Fruit fly (Drosophila melanogaster) whole organism, pupa: ENCODE measurements around the gene CG33306.

Experiments used
- CG10348 ChIP-seq: fragments of 200-800 bp; sonication (Bioruptor generic); IDR thresholded peaks from 2 replicates; pipeline ENCODE4 v1.3.6; 2022; ENCODE audit warnings: missing biosample characterization, missing genetic modification characterization
- CG12605 ChIP-seq: fragments of 200-800 bp; sonication (Bioruptor generic); IDR thresholded peaks from 2 replicates; pipeline ENCODE4 v1.3.6; 2022; ENCODE audit warnings: missing biosample characterization, missing genetic modification characterization
- CG13204 ChIP-seq: fragments of 200-800 bp; sonication (Bioruptor generic); optimal IDR thresholded peaks from 2 replicates; lab custom pipeline; 2018; ENCODE audit warnings: missing biosample characterization, mild to moderate bottlenecking, missing genetic modification characterization, moderate library complexity
- CG14655 ChIP-seq: fragments of 200-800 bp; sonication (Bioruptor generic); optimal IDR thresholded peaks from 3 replicates; lab custom pipeline; 2017; ENCODE audit warnings: mild to moderate bottlenecking, missing biosample characterization, missing genetic modification reagents, missing genetic modification characterization
- CG15710 ChIP-seq: fragments of 200-800 bp; sonication (Bioruptor generic); optimal IDR thresholded peaks from 2 replicates; lab custom pipeline; 2018; ENCODE audit warnings: missing biosample characterization, mild to moderate bottlenecking, missing genetic modification characterization, moderate library complexity
- CG17806 ChIP-seq: fragments of 200-800 bp; sonication (Bioruptor generic); optimal IDR thresholded peaks from 2 replicates; lab custom pipeline; 2018; ENCODE audit warnings: missing biosample characterization, mild to moderate bottlenecking, missing genetic modification characterization, moderate library complexity
- CG32121 ChIP-seq: fragments of 200-800 bp; sonication (Bioruptor generic); IDR thresholded peaks from 2 replicates; pipeline ENCODE4 v1.3.6; 2022; ENCODE audit warnings: missing biosample characterization, missing genetic modification characterization
- CG34367 ChIP-seq: fragments of 200-800 bp; sonication (Bioruptor generic); optimal IDR thresholded peaks from 2 replicates; lab custom pipeline; 2018; ENCODE audit warnings: missing biosample characterization, mild to moderate bottlenecking, missing genetic modification characterization
- CG4496 ChIP-seq: fragments of 200-800 bp; sonication (Bioruptor generic); IDR thresholded peaks from 3 replicates; pipeline ENCODE4 v1.3.6; 2022; ENCODE audit warnings: missing biosample characterization, missing genetic modification characterization
- CG8159 ChIP-seq: fragments of 200-800 bp; sonication (Bioruptor generic); optimal IDR thresholded peaks from 3 replicates; lab custom pipeline; 2018; ENCODE audit warnings: missing biosample characterization, mild to moderate bottlenecking, missing genetic modification characterization, moderate library complexity
- CG8301 ChIP-seq: fragments of 200-800 bp; sonication (Bioruptor generic); optimal IDR thresholded peaks from 2 replicates; lab custom pipeline; 2018; ENCODE audit warnings: missing biosample characterization, mild to moderate bottlenecking, missing genetic modification characterization
- CG9948 ChIP-seq: fragments of 200-800 bp; sonication (Bioruptor generic); optimal IDR thresholded peaks from 2 replicates; lab custom pipeline; 2018; ENCODE audit warnings: missing biosample characterization, mild to moderate bottlenecking, missing genetic modification characterization, moderate library complexity
- D1 ChIP-seq: fragments of 200-800 bp; sonication (Bioruptor generic); optimal IDR thresholded peaks from 2 replicates; lab custom pipeline; 2018; ENCODE audit warnings: missing biosample characterization, mild to moderate bottlenecking, missing genetic modification characterization, moderate library complexity
- EcR ChIP-seq: fragments of 200-800 bp; sonication (Bioruptor generic); optimal IDR thresholded peaks from 3 replicates; lab custom pipeline; 2019; ENCODE audit warnings: missing biosample characterization, missing genetic modification characterization, mild to moderate bottlenecking, moderate library complexity, missing genetic modification reagents
- Ets98B ChIP-seq: fragments of 200-800 bp; sonication (Bioruptor generic); IDR thresholded peaks from 2 replicates; pipeline ENCODE4 v1.3.6; 2022; ENCODE audit warnings: missing biosample characterization, missing genetic modification characterization
- Pif1A ChIP-seq: fragments of 200-800 bp; sonication (Bioruptor generic); optimal IDR thresholded peaks from 3 replicates; lab custom pipeline; 2016; ENCODE audit warnings: missing biosample characterization, missing genetic modification characterization
- Pif1B ChIP-seq: fragments of 200-800 bp; sonication (Bioruptor generic); optimal IDR thresholded peaks from 3 replicates; lab custom pipeline; 2016; ENCODE audit warnings: missing biosample characterization, missing genetic modification characterization
- Snoo ChIP-seq: fragments of 200-800 bp; sonication (Bioruptor generic); optimal IDR thresholded peaks from 3 replicates; lab custom pipeline; 2017; ENCODE audit warnings: missing biosample characterization, mild to moderate bottlenecking, missing genetic modification characterization, inconsistent platforms
- fd96Ca ChIP-seq: fragments of 200-800 bp; sonication (Bioruptor generic); IDR thresholded peaks from 3 replicates; pipeline ENCODE4 v1.3.6; 2022; ENCODE audit warnings: missing biosample characterization, missing genetic modification characterization
- gl ChIP-seq: fragments of 200-800 bp; sonication (Bioruptor generic); optimal IDR thresholded peaks from 2 replicates; lab custom pipeline; 2018; ENCODE audit warnings: missing biosample characterization, mild to moderate bottlenecking, missing genetic modification characterization
- rn ChIP-seq: fragments of 200-800 bp; sonication (Bioruptor generic); IDR thresholded peaks from 2 replicates; pipeline ENCODE4 v1.3.6; 2022; ENCODE audit warnings: missing biosample characterization, missing genetic modification characterization

CG33306 gene

DNA sequence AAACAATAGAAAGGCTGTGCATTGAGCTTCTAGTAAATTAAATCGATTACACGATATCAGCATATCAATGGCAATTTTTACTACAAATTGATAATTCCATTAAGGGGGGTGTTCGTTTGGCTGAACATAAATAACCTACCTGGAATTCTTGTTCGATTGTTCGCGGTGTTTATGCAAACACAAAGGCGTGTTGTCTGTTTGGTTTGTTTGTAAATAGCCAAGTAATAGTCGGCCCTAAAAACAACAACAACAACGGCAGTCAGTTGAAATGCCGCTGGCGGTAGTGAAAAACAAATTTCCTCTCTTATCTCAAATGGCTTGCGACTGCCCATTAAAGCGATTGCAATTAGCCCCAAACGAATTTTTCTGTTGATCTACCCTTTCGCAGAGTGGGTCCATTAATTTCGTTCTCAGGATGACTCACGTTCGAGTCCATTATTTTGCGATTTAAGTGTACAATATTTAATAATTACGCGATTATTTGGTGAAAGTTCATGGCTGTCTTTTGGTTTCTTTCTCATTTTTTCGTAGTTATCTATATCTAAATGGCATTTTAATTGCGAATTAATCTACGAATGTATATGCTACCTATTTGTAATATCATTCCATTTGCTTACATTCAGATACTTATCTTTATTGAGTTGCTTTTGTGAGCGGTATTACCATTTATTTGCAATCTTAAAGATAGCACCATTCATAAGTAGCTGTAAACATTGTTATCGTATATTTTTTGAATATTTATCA lies 4.7 kb downstream of the CG33306 start:
- TF ChIP-seq CG9948 (tag; lab: Kevin White, UChicago) (no peak), gl (no peak), CG12605 (GFP tag; lab: Robert Waterston, UW) (no peak), Snoo (tag; lab: Kevin White, UChicago) (no peak), CG17806 (tag; lab: Kevin White, UChicago) (no peak), CG32121 (GFP tag; lab: Robert Waterston, UW) (no peak), Ets98B (GFP tag; lab: Robert Waterston, UW) (no peak)

DNA sequence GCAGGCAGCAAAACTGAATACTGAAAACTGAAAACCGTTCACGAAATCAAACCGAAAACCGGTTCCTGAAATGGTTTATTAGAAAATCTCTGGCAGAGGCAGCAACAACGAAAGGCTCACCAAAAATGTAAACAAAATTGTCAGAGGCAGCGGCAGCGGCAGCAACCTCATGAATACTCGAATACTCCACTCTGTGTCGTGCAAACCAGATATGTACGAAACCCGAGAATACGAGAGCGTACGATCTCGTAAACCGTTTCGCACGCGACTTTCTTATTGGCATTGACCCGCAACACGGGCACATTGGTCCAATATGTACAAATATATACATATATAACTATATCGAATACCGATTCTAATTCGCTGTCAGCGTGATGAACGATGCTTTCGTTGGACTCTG lies 6.0 kb downstream of the CG33306 start:
- no peak for TF ChIP-seq CG4496
- TF ChIP-seq Pif1B (GFP tag; lab: Kevin White, UChicago), result no peak
- TF ChIP-seq fd96Ca (GFP tag; lab: Robert Waterston, UW), result no peak
- TF ChIP-seq CG8159, result no peak
- TF ChIP-seq rn (GFP tag; lab: Robert Waterston, UW), result no peak
- no peak for TF ChIP-seq Snoo (tag; lab: Kevin White, UChicago)

DNA sequence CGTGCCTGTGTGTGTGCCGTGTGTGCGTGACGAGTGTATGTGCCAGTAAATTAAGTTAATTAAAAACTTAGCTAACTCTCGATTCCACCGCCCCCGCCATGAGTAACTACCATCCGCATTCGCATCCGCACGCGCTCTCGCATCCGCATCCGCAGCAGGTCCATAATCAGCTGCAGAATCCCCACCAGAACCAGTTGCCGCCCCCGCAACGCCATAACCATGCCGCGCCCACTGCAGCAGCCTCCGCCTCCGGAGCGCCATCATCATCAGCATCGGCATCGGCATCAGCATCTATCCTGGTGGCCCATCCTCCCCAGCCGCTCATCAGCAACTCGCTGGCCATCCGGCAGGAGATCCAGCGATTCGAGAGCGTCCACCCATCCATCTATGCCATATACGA lies 7.6 kb downstream of the CG33306 start:
- TF ChIP-seq Pif1A (GFP tag; lab: Kevin White, UChicago), result no peak
- no peak for TF ChIP-seq CG9948 (tag; lab: Kevin White, UChicago)
- no peak for TF ChIP-seq CG13204 (GFP tag; lab: Kevin White, UChicago)
- TF ChIP-seq EcR (GFP tag; lab: Kevin White, UChicago), result no peak
- no peak for TF ChIP-seq CG8301 (tag; lab: Kevin White, UChicago)
- TF ChIP-seq CG32121 (GFP tag; lab: Robert Waterston, UW), result no peak
- no peak for TF ChIP-seq CG17806 (tag; lab: Kevin White, UChicago)
- no peak for TF ChIP-seq CG10348
- TF ChIP-seq CG15710 (tag; lab: Kevin White, UChicago), result no peak
- no peak for TF ChIP-seq CG8159
- TF ChIP-seq D1, result no peak
- TF ChIP-seq CG14655 (GFP tag; lab: Kevin White, UChicago), result no peak
- TF ChIP-seq Ets98B (GFP tag; lab: Robert Waterston, UW), result no peak
- no peak for TF ChIP-seq CG34367 (tag; lab: Kevin White, UChicago)
- TF ChIP-seq rn (GFP tag; lab: Robert Waterston, UW), result no peak
- no peak for TF ChIP-seq Snoo (tag; lab: Kevin White, UChicago)
- TF ChIP-seq Pif1B (GFP tag; lab: Kevin White, UChicago), result no peak

DNA sequence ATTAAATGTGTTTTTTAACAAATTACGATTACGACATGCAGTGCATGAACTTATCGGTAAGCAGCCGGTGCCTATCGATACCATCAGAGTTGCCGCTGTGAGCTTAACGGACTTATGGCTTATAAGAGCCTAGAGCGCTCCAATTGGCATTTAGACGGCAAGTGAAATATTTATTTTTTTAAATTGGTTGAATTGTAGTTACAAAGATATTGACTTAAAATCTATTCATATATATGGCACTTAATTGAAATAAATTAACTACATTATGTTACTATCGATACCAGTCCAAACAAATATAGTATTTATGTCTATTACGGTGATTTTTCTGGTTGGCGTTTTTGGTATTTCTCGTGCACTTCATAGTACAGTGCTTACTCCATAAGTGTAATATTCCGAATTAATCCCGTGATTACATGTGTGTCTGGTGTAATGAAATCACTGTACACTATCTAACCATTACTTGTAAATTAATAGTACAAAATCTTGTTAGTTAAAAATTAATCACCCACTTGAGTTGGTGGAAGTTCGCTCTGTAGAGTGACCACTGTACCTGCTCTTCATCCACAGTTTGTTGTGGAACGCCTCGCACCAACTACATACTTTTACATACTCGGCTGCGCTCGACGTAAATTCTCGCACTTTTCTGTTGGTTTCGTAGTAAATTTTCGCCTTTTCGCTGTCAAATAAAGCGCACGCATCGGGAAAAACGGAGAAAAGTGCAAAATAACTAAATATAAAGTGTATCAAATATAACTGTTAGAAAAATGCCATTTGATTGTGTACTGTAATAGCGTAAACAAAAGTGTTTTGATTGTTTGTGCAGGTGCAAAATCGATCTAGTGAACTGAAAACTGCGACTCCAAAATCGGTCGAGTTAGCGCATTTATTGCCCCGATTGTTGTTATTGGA lies 8.3 kb downstream of the CG33306 start, which contains the start of the genes mRpS23 and CenG1A:
Gene mRpS23 (minus strand): TSS at position 71 of the 909 bp plus-strand sequence.
Gene CenG1A (plus strand): TSS at position 563 of the 909 bp plus-strand sequence.
- TF ChIP-seq CG10348 (peak; percentile 99), Ets98B (GFP tag; lab: Robert Waterston, UW) (peak; percentile 100), Pif1B (GFP tag; lab: Kevin White, UChicago) (peak; percentile 100), CG34367 (tag; lab: Kevin White, UChicago) (peak; percentile 100), CG14655 (GFP tag; lab: Kevin White, UChicago) (peak; percentile 100), CG9948 (tag; lab: Kevin White, UChicago) (peak; percentile 100), CG15710 (tag; lab: Kevin White, UChicago) (peak; percentile 100), D1 (no peak), EcR (GFP tag; lab: Kevin White, UChicago) (peak; percentile 67), CG17806 (tag; lab: Kevin White, UChicago) (peak; percentile 100), CG8301 (tag; lab: Kevin White, UChicago) (peak; percentile 100), gl (peak; percentile 100), Pif1A (GFP tag; lab: Kevin White, UChicago) (peak; percentile 100), fd96Ca (GFP tag; lab: Robert Waterston, UW) (peak; percentile 100), CG13204 (GFP tag; lab: Kevin White, UChicago) (no peak), Snoo (tag; lab: Kevin White, UChicago) (peak; percentile 100), rn (GFP tag; lab: Robert Waterston, UW) (peak; percentile 100), CG8159 (peak; percentile 100), CG4496 (peak; percentile 100), CG12605 (GFP tag; lab: Robert Waterston, UW) (peak; percentile 100), CG32121 (GFP tag; lab: Robert Waterston, UW) (peak; percentile 100)

DNA sequence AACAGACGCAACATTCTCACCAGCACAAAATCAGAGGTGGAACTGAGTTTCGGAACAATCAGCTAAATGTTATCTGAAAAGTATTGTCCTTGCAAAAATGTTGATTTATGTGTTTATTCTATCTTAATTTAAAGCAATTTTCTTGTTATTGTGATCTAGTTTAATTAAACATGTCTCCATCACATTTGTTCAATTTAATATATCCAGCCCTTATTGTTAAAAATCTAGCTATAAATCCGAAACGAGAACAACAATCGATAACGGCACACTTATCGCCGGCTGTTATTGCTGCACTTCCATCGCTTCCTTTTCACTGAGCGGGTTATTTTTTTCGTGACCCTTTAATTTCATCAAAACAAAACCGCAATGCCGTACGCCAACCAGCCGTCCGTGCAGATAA lies 10.5 kb downstream of the CG33306 start, which contains the start of the genes GatC, PolG2 and Polr2C:
Gene GatC (minus strand): TSS at position 48 of the 400 bp plus-strand sequence.
Gene PolG2 (minus strand): TSS at position 48 of the 400 bp plus-strand sequence.
Gene Polr2C (plus strand): TSS at position 280 of the 400 bp plus-strand sequence.
- TF ChIP-seq CG8159, result no peak
- no peak for TF ChIP-seq EcR (GFP tag; lab: Kevin White, UChicago)
- TF ChIP-seq CG12605 (GFP tag; lab: Robert Waterston, UW), result no peak
- TF ChIP-seq CG9948 (tag; lab: Kevin White, UChicago), result no peak
- no peak for TF ChIP-seq CG13204 (GFP tag; lab: Kevin White, UChicago)
- TF ChIP-seq CG15710 (tag; lab: Kevin White, UChicago), result peak; percentile 2
- TF ChIP-seq Pif1A (GFP tag; lab: Kevin White, UChicago), result no peak
